Fruit fly (Drosophila melanogaster) whole organism, prepupa: ENCODE data around the gene Nubp1.

ENCODE experiments used
- CG10631 ChIP-seq: fragments of 200-800 bp; sonication (Bioruptor generic); optimal IDR thresholded peaks from 2 replicates; lab custom pipeline; 2016; ENCODE audit warnings: missing biosample characterization, missing genetic modification characterization
- CG11902 ChIP-seq: fragments of 200-800 bp; sonication (Bioruptor generic); optimal IDR thresholded peaks from 3 replicates; lab custom pipeline; 2016; ENCODE audit warnings: missing biosample characterization, missing genetic modification characterization
- CG15336 ChIP-seq: fragments of 200-800 bp; sonication (Bioruptor generic); IDR thresholded peaks from 2 replicates; pipeline ENCODE4 v1.3.6; 2022; ENCODE audit warnings: missing biosample characterization, missing genetic modification characterization
- CG16779 ChIP-seq: fragments of 200-800 bp; sonication (Bioruptor generic); optimal IDR thresholded peaks from 3 replicates; lab custom pipeline; 2017; ENCODE audit warnings: missing biosample characterization, mild to moderate bottlenecking, missing genetic modification characterization
- CG3032 ChIP-seq: fragments of 200-800 bp; optimal IDR thresholded peaks from 2 replicates; lab custom pipeline; 2019; ENCODE audit warnings: missing biosample characterization, mild to moderate bottlenecking, missing genetic modification characterization, moderate library complexity
- CG31627 ChIP-seq: fragments of 200-800 bp; sonication (Bioruptor generic); optimal IDR thresholded peaks from 3 replicates; lab custom pipeline; 2016; ENCODE audit warnings: missing biosample characterization, missing genetic modification characterization
- CG34406 ChIP-seq: fragments of 200-800 bp; sonication (Bioruptor generic); optimal IDR thresholded peaks from 3 replicates; lab custom pipeline; 2016; ENCODE audit warnings: missing biosample characterization, missing genetic modification characterization
- CG3919 ChIP-seq: fragments of 200-800 bp; sonication (Bioruptor generic); optimal IDR thresholded peaks from 3 replicates; lab custom pipeline; 2016; ENCODE audit warnings: missing biosample characterization, missing genetic modification characterization
- CG4318 ChIP-seq: fragments of 200-800 bp; sonication (Bioruptor generic); optimal IDR thresholded peaks from 3 replicates; lab custom pipeline; 2017; ENCODE audit warnings: missing biosample characterization, mild to moderate bottlenecking, missing genetic modification characterization
- CG6276 ChIP-seq: fragments of 200-800 bp; sonication (Bioruptor generic); optimal IDR thresholded peaks from 2 replicates; lab custom pipeline; 2017; ENCODE audit warnings: missing biosample characterization, mild to moderate bottlenecking, missing genetic modification characterization
- CG6792 ChIP-seq: fragments of 200-800 bp; sonication (Bioruptor generic); optimal IDR thresholded peaks from 3 replicates; lab custom pipeline; 2016; ENCODE audit warnings: missing biosample characterization, missing genetic modification characterization
- CG6808 ChIP-seq: fragments of 200-800 bp; sonication (Bioruptor generic); optimal IDR thresholded peaks from 3 replicates; lab custom pipeline; 2017; ENCODE audit warnings: missing biosample characterization, missing genetic modification characterization, mild to moderate bottlenecking, moderate library complexity, missing genetic modification reagents
- CG6854 ChIP-seq: fragments of 200-800 bp; sonication (Bioruptor generic); optimal IDR thresholded peaks from 2 replicates; lab custom pipeline; 2017; ENCODE audit warnings: missing biosample characterization, mild to moderate bottlenecking, missing genetic modification characterization
- CG8119 ChIP-seq: fragments of 200-800 bp; sonication (Bioruptor generic); IDR thresholded peaks from 3 replicates; pipeline ENCODE4 v1.3.6; 2022; ENCODE audit warnings: missing biosample characterization, missing genetic modification characterization
- CG8319 ChIP-seq: fragments of 200-800 bp; sonication (Bioruptor generic); optimal IDR thresholded peaks from 3 replicates; lab custom pipeline; 2016; ENCODE audit warnings: missing biosample characterization, missing genetic modification characterization
- CG8632 ChIP-seq: fragments of 200-800 bp; sonication (Bioruptor generic); optimal IDR thresholded peaks from 3 replicates; lab custom pipeline; 2016; ENCODE audit warnings: missing biosample characterization, missing genetic modification characterization
- Eip75B ChIP-seq: fragments of 200-800 bp; sonication (Bioruptor generic); optimal IDR thresholded peaks from 3 replicates; lab custom pipeline; 2016; ENCODE audit warnings: missing biosample characterization, missing genetic modification characterization
- Eip78C ChIP-seq: fragments of 200-800 bp; sonication (Bioruptor generic); peaks from one replicate; lab custom pipeline; 2016; ENCODE audit warnings: missing biosample characterization, missing genetic modification characterization
- Eip93F ChIP-seq: fragments of 200-800 bp; sonication (Bioruptor generic); optimal IDR thresholded peaks from 2 replicates; lab custom pipeline; 2016; ENCODE audit warnings: missing biosample characterization, mild to moderate bottlenecking, missing genetic modification characterization
- Ets21C ChIP-seq: fragments of 200-800 bp; sonication (Bioruptor generic); optimal IDR thresholded peaks from 3 replicates; lab custom pipeline; 2016; ENCODE audit warnings: missing biosample characterization, missing genetic modification characterization
- Ets96B ChIP-seq: fragments of 200-800 bp; optimal IDR thresholded peaks from 2 replicates; lab custom pipeline; 2019; ENCODE audit warnings: missing biosample characterization, mild to moderate bottlenecking, missing genetic modification characterization, moderate library complexity
- Gug ChIP-seq: fragments of 200-800 bp; sonication (Bioruptor generic); IDR thresholded peaks from 2 replicates; pipeline ENCODE4 v1.3.6; 2022; ENCODE audit warnings: missing biosample characterization, missing genetic modification characterization
- Hr38 ChIP-seq: sonication (Bioruptor generic); optimal IDR thresholded peaks from 2 replicates; lab custom pipeline; 2016; ENCODE audit warnings: missing biosample characterization, missing genetic modification characterization
- Hr39 ChIP-seq: fragments of 200-800 bp; sonication (Bioruptor generic); optimal IDR thresholded peaks from 2 replicates; lab custom pipeline; 2016; ENCODE audit warnings: missing biosample characterization, missing genetic modification characterization
- Hr4 ChIP-seq: fragments of 200-800 bp; sonication (Bioruptor generic); optimal IDR thresholded peaks from 3 replicates; lab custom pipeline; 2016; ENCODE audit warnings: missing biosample characterization, missing genetic modification characterization
- Met ChIP-seq: fragments of 200-800 bp; sonication (Bioruptor generic); optimal IDR thresholded peaks from 3 replicates; lab custom pipeline; 2016; ENCODE audit warnings: missing biosample characterization, missing genetic modification characterization
- OdsH ChIP-seq: fragments of 200-800 bp; sonication (Bioruptor generic); optimal IDR thresholded peaks from 3 replicates; lab custom pipeline; 2016; ENCODE audit warnings: missing biosample characterization, missing genetic modification characterization
- Smox ChIP-seq: fragments of 200-800 bp; sonication (Bioruptor generic); optimal IDR thresholded peaks from 3 replicates; lab custom pipeline; 2016; ENCODE audit warnings: missing biosample characterization, missing genetic modification characterization
- Sox102F ChIP-seq: fragments of 200-800 bp; sonication (Bioruptor generic); optimal IDR thresholded peaks from 2 replicates; lab custom pipeline; 2016; ENCODE audit warnings: missing biosample characterization, mild to moderate bottlenecking, missing genetic modification characterization
- Sox14 ChIP-seq: fragments of 200-800 bp; sonication (Bioruptor generic); optimal IDR thresholded peaks from 3 replicates; lab custom pipeline; 2016; ENCODE audit warnings: missing biosample characterization, missing genetic modification characterization
- Sox15 ChIP-seq: fragments of 200-800 bp; sonication (Bioruptor generic); optimal IDR thresholded peaks from 3 replicates; lab custom pipeline; 2016; ENCODE audit warnings: missing biosample characterization, missing genetic modification characterization
- achi ChIP-seq: fragments of 200-800 bp; sonication (Bioruptor generic); optimal IDR thresholded peaks from 3 replicates; lab custom pipeline; 2016; ENCODE audit warnings: missing biosample characterization, missing genetic modification characterization
- acj6 ChIP-seq: fragments of 200-800 bp; sonication (Bioruptor generic); optimal IDR thresholded peaks from 3 replicates; lab custom pipeline; 2016; ENCODE audit warnings: missing biosample characterization, missing genetic modification characterization
- cyc ChIP-seq: fragments of 200-800 bp; sonication (Bioruptor generic); optimal IDR thresholded peaks from 3 replicates; lab custom pipeline; 2016; ENCODE audit warnings: missing biosample characterization, missing genetic modification characterization
- dac ChIP-seq: fragments of 200-800 bp; sonication (Bioruptor generic); optimal IDR thresholded peaks from 2 replicates; lab custom pipeline; 2017; ENCODE audit warnings: missing biosample characterization, mild to moderate bottlenecking, missing genetic modification characterization
- dsx ChIP-seq: fragments of 200-800 bp; optimal IDR thresholded peaks from 3 replicates; lab custom pipeline; 2019; ENCODE audit warnings: missing biosample characterization, mild to moderate bottlenecking, missing genetic modification characterization, moderate library complexity; ENCODE audit not compliant: poor library complexity, severe bottlenecking
- esn ChIP-seq: fragments of 200-800 bp; sonication (Bioruptor generic); optimal IDR thresholded peaks from 2 replicates; lab custom pipeline; 2016; ENCODE audit warnings: missing biosample characterization, mild to moderate bottlenecking, missing genetic modification characterization, moderate library complexity
- fkh ChIP-seq: fragments of 200-800 bp; sonication (Bioruptor generic); optimal IDR thresholded peaks from 3 replicates; lab custom pipeline; 2017; ENCODE audit warnings: missing biosample characterization, mild to moderate bottlenecking, missing genetic modification characterization, moderate library complexity
- lz ChIP-seq: fragments of 200-800 bp; sonication (Bioruptor generic); optimal IDR thresholded peaks from 3 replicates; lab custom pipeline; 2016; ENCODE audit warnings: missing biosample characterization, missing genetic modification characterization
- net ChIP-seq: fragments of 200-800 bp; sonication (Bioruptor generic); optimal IDR thresholded peaks from 3 replicates; lab custom pipeline; 2016; ENCODE audit warnings: missing biosample characterization, missing genetic modification characterization
- pdm3 ChIP-seq: fragments of 200-800 bp; sonication (Bioruptor generic); optimal IDR thresholded peaks from 3 replicates; lab custom pipeline; 2016; ENCODE audit warnings: missing biosample characterization, missing genetic modification characterization
- salr ChIP-seq, 2 experiments: fragments of 200-800 bp; sonication (Bioruptor generic); optimal IDR thresholded peaks; 3 replicates each; lab custom pipeline; 2016 to 2018; ENCODE audit warnings: missing biosample characterization in 2 of 2, missing genetic modification characterization in 2 of 2, mild to moderate bottlenecking in 1 of 2
- spab ChIP-seq: fragments of 200-800 bp; sonication (Bioruptor generic); optimal IDR thresholded peaks from 2 replicates; lab custom pipeline; 2017; ENCODE audit warnings: missing biosample characterization, mild to moderate bottlenecking, missing genetic modification characterization, missing genetic modification reagents
- ss ChIP-seq, 2 experiments: fragments of 200-800 bp; sonication (Bioruptor generic); optimal IDR thresholded peaks; 2 replicates in 1 of 2; 3 replicates in 1 of 2; lab custom pipeline; 2017 to 2018; ENCODE audit warnings: mild to moderate bottlenecking in 2 of 2, missing biosample characterization in 2 of 2, missing genetic modification characterization in 2 of 2, moderate library complexity in 1 of 2
- svp ChIP-seq: fragments of 200-800 bp; sonication (Bioruptor generic); peaks from one replicate; lab custom pipeline; 2016; ENCODE audit warnings: missing biosample characterization, missing genetic modification characterization
- topi ChIP-seq: fragments of 200-800 bp; sonication (Bioruptor generic); optimal IDR thresholded peaks from 3 replicates; lab custom pipeline; 2016; ENCODE audit warnings: missing biosample characterization, missing genetic modification characterization

The Nubp1 gene

DNA sequence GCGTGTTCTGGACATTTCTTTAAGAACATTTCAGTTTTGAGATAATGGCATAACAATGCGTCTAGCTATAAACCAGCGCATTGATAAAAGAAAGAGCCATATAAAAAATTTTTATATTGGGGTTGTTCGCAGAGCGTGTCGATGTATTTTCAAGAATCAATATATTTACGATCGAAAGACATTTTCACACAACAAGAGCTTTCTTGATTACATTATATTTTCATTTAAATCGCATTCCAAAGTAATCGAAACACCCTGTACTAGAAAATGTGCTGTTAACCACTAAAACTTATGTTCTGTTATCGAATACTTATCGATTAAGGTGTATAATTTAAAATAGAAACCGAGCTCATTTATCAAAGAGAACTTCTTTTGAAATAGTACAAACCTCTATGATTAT, 28.6 kb upstream of the Nubp1 start:
- TF ChIP-seq net (peak; percentile 26), dac (GFP tag; lab: Kevin White, UChicago) (no peak), topi (peak; percentile 60), spab (GFP tag; lab: Kevin White, UChicago) (no peak), dsx (GFP tag; lab: Kevin White, UChicago) (peak; percentile 21), CG3919 (GFP tag; lab: Kevin White, UChicago) (peak; percentile 62), Eip75B (GFP tag; lab: Kevin White, UChicago) (peak; percentile 51), CG8319 (GFP tag; lab: Kevin White, UChicago) (no peak), Ets96B (tag; lab: Kevin White, UChicago) (peak; percentile 5), CG6854 (no peak), CG4318 (no peak), salr (GFP tag; optimal IDR thresholded peaks at IDR 0.05; lab: Kevin White, UChicago) (peak in 1 of 2 experiments; percentile 6), ss (GFP tag; optimal IDR thresholded peaks at IDR 0.05; lab: Kevin White, UChicago) (no peak), esn (GFP tag; lab: Kevin White, UChicago) (peak; percentile 64), achi (peak; percentile 39), Smox (GFP tag; lab: Kevin White, UChicago) (peak; percentile 43), Sox14 (GFP tag; lab: Kevin White, UChicago) (peak; percentile 61), Sox15 (GFP tag; lab: Kevin White, UChicago) (peak; percentile 25), Sox102F (peak; percentile 37), pdm3 (GFP tag; lab: Kevin White, UChicago) (peak; percentile 63), cyc (GFP tag; lab: Kevin White, UChicago) (peak; percentile 24), CG10631 (GFP tag; lab: Kevin White, UChicago) (peak; percentile 52), CG3032 (tag; lab: Kevin White, UChicago) (no peak), CG11902 (GFP tag; lab: Kevin White, UChicago) (peak; percentile 18), CG8119 (GFP tag; lab: Robert Waterston, UW) (no peak; the same call in 1 of the 3 replicates), CG15336 (GFP tag; lab: Robert Waterston, UW) (peak; percentile 34; the same call in 1 of the 2 replicates), CG6792 (GFP tag; lab: Kevin White, UChicago) (peak; percentile 18), Eip93F (GFP tag; lab: Kevin White, UChicago) (no peak), CG34406 (no peak), CG16779 (tag; lab: Kevin White, UChicago) (no peak), lz (GFP tag; lab: Kevin White, UChicago) (peak; percentile 37), CG6276 (GFP tag; lab: Kevin White, UChicago) (no peak), CG31627 (peak; percentile 38), Hr38 (GFP tag; lab: Kevin White, UChicago) (no peak), CG8632 (peak; percentile 10), svp (GFP tag; lab: Kevin White, UChicago) (peak; percentile 79), Hr4 (peak; percentile 62), Eip78C (GFP tag; lab: Kevin White, UChicago) (peak; percentile 86), CG6808 (GFP tag; lab: Kevin White, UChicago) (no peak), Gug (GFP tag; lab: Robert Waterston, UW) (no peak), acj6 (GFP tag; lab: Kevin White, UChicago) (peak; percentile 27), Hr39 (peak; percentile 25), OdsH (peak; percentile 55), Met (GFP tag; lab: Kevin White, UChicago) (no peak), Ets21C (GFP tag; lab: Kevin White, UChicago) (peak; percentile 43), fkh (no peak)
